Worm (Caenorhabditis elegans) whole organism, L3 larva: ENCODE measurements around the gene ver-3.

ENCODE experiments used
- ama-1 ChIP-seq: fragments of 150-350 bp; optimal IDR thresholded peaks from 2 replicates; lab custom pipeline; 2018
- elt-3 ChIP-seq, 3 experiments: fragments of 150-350 bp in 1 of 3; sonication (generic microtip) in 2 of 3; optimal IDR thresholded peaks; 2 replicates in 2 of 3; 4 replicates in 1 of 3; lab custom pipeline; 2014 to 2017; ENCODE audit warnings: missing biosample characterization in 3 of 3, missing genetic modification characterization in 3 of 3
- fkh-10 ChIP-seq: sonication (generic microtip); optimal IDR thresholded peaks from 2 replicates; lab custom pipeline; 2017; ENCODE audit warnings: missing biosample characterization, missing genetic modification reagents, missing genetic modification characterization
- lin-15B ChIP-seq: fragments of 150-350 bp; optimal IDR thresholded peaks from 2 replicates; lab custom pipeline; 2014; ENCODE audit warnings: missing biosample characterization, missing genetic modification characterization
- lin-39 ChIP-seq: fragments of 150-350 bp; optimal IDR thresholded peaks from 2 replicates; lab custom pipeline; 2018; ENCODE audit warnings: missing biosample characterization, missing genetic modification reagents, missing genetic modification characterization
- mdl-1 ChIP-seq: fragments of 150-350 bp; optimal IDR thresholded peaks from 2 replicates; lab custom pipeline; 2014; ENCODE audit warnings: missing biosample characterization, missing genetic modification characterization
- mml-1 ChIP-seq: fragments of 150-350 bp; sonication (generic microtip); optimal IDR thresholded peaks from 3 replicates; lab custom pipeline; 2014; ENCODE audit warnings: missing biosample characterization, missing genetic modification characterization
- nfya-1 ChIP-seq: sonication (generic microtip); optimal IDR thresholded peaks from 2 replicates; lab custom pipeline; 2017; ENCODE audit warnings: missing genetic modification characterization, mild to moderate bottlenecking, missing compliant biosample characterization, antibody characterized with exemption, moderate library complexity; ENCODE audit not compliant: insufficient read depth
- nhr-11 ChIP-seq: fragments of 150-350 bp; optimal IDR thresholded peaks from 2 replicates; lab custom pipeline; 2014; ENCODE audit warnings: missing biosample characterization, missing genetic modification characterization
- nhr-23 ChIP-seq: fragments of 150-350 bp; optimal IDR thresholded peaks from 2 replicates; lab custom pipeline; 2014; ENCODE audit warnings: missing biosample characterization, missing genetic modification reagents, missing genetic modification characterization
- pha-4 ChIP-seq: fragments of 150-350 bp; optimal IDR thresholded peaks from 2 replicates; lab custom pipeline; 2014; ENCODE audit warnings: missing biosample characterization, missing genetic modification reagents, missing genetic modification characterization
- skn-1 ChIP-seq: fragments of 150-350 bp; optimal IDR thresholded peaks from 2 replicates; lab custom pipeline; 2014; ENCODE audit warnings: missing biosample characterization, missing genetic modification characterization
- snpc-4 ChIP-seq: fragments of 150-350 bp; optimal IDR thresholded peaks from 2 replicates; lab custom pipeline; 2014; ENCODE audit warnings: missing biosample characterization, missing genetic modification characterization
- tbx-2 ChIP-seq: sonication (generic microtip); optimal IDR thresholded peaks from 2 replicates; lab custom pipeline; 2016; ENCODE audit warnings: mild to moderate bottlenecking, missing genetic modification characterization, missing compliant biosample characterization

DNA sequence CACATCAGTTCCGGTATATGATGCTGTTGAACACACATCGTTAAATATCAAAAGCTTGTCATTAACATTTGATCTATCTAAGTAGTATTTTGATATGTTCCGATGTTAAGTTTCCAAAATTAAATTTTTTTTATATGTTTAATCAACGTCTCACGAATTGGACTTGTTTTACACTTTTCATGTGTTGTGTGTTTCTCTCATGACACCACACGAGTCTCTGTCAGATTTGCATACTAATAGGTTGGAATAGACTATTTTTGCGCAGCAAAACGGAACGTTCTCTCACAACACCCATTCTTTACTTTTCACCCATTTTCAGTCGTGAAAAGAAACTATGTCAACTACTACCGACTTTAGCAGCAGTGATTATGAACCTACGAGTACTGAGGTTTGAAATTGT is 21.6 kb upstream of the ver-3 start, which contains the start of gene K09C8.8:
- TF ChIP-seq skn-1 (no peak), nhr-23 (no peak), snpc-4 (no peak), nfya-1 (tag; lab: Kevin White, UChicago) (no peak), lin-15B (tag; lab: Kevin White, UChicago) (no peak), lin-39 (no peak), ama-1 (lab: Kevin White, UChicago) (no peak), fkh-10 (GFP tag; lab: Kevin White, UChicago) (no peak), nhr-11 (tag; lab: Kevin White, UChicago) (no peak), pha-4 (no peak), mml-1 (tag; lab: Kevin White, UChicago) (no peak), elt-3 (tag; optimal IDR thresholded peaks at IDR 0.05; lab: Kevin White, UChicago) (no peak), mdl-1 (tag; lab: Kevin White, UChicago) (no peak), tbx-2 (tag; lab: Kevin White, UChicago) (no peak)
